Worm (Caenorhabditis elegans) whole organism, mixed stage, embryonic: ENCODE results near the gene Y57A10A.13.

ENCODE experiments used
- lsy-2 ChIP-seq: fragments of 150-350 bp; optimal IDR thresholded peaks from 2 replicates; lab custom pipeline; 2014; ENCODE audit warnings: missing biosample characterization, missing genetic modification characterization
- nhr-76 ChIP-seq: sonication (generic microtip); optimal IDR thresholded peaks from 2 replicates; lab custom pipeline; 2017; ENCODE audit warnings: missing biosample characterization, missing genetic modification characterization

ce11 chrII:12228005-12228404 is 43.3 kb upstream of the Y57A10A.13 start, which contains the start of gene sinh-1:
- TF ChIP-seq lsy-2 (tag; lab: Kevin White, UChicago), result no peak
- no peak for TF ChIP-seq nhr-76 (tag; lab: Kevin White, UChicago)
